Worm (Caenorhabditis elegans) whole organism, midembryonic: ENCODE results near the gene fbxa-128.

Experiments
- flt-1 ChIP-seq: fragments of 200-800 bp; sonication (Bioruptor generic); IDR thresholded peaks from 2 replicates; pipeline ENCODE4 v1.3.6; 2022; ENCODE audit warnings: missing genetic modification characterization, missing compliant biosample characterization
- ref-1 ChIP-seq: fragments of 200-800 bp; sonication (Bioruptor generic); conservative IDR thresholded peaks from 2 replicates; pipeline ENCODE4 v1.3.6; 2022; ENCODE audit warnings: missing genetic modification reagents, missing genetic modification characterization, missing compliant biosample characterization

- TF ChIP-seq ref-1 (no peak), flt-1 (GFP tag; lab: Robert Waterston, UW) (peak; percentile 42; the same call in 1 of the 2 replicates)
Observed at ce11 chrIII:11110756-11111155, 28.2 kb downstream of the fbxa-128 start.
